Fruit fly (Drosophila melanogaster) whole organism: ENCODE results near the gene CG9164.

Experiments
- CG8478 ChIP-seq: fragments of >200 bp; optimal IDR thresholded peaks from 2 replicates; lab custom pipeline; 2018; ENCODE audit warnings: inconsistent platforms
- Dll ChIP-seq: fragments of >200 bp; optimal IDR thresholded peaks from 2 replicates; lab custom pipeline; 2017
- EcR ChIP-seq, 2 experiments: fragments of >200 bp; optimal IDR thresholded peaks; 2 replicates each; lab custom pipeline; 2017; ENCODE audit warnings: missing biosample characterization in 2 of 2, missing genetic modification characterization in 2 of 2, missing genetic modification reagents in 2 of 2
- pan ChIP-seq: fragments of >200 bp; optimal IDR thresholded peaks from 2 replicates; lab custom pipeline; 2017
- usp ChIP-seq: fragments of >200 bp; optimal IDR thresholded peaks from 2 replicates; lab custom pipeline; 2017; ENCODE audit warnings: missing biosample characterization, missing genetic modification characterization, mixed read lengths

DNA sequence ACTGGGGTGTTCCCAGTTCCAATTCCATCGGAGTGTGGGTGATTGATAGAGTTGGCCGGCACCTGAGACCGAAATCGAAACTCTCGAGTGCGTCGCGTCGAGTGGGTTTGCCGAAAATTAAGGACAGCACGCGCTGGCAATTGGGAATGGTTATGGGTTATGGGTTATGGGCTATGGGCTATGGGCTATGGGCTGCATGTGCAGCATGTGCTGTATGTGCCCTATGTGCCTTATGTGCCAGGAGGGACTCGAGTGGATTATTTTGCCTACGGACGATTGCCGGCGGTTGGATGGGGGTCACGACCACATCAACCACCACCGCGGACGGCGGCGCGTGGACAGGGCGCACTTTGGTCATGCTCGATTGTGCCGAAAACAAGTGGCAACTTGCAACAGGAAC lies 15.1 kb downstream of the CG9164 start:
- TF ChIP-seq CG8478 (lab: Kevin White, UChicago) (no peak), pan (lab: Kevin White, UChicago) (no peak), EcR (GFP tag; optimal IDR thresholded peaks at IDR 0.05; lab: Kevin White, UChicago) (no peak), usp (no peak), Dll (no peak)
